Worm (Caenorhabditis elegans): ENCODE measurements around the gene srab-16.

ce11 chrV:761882-762281, 20.6 kb upstream of the srab-16 start, which contains the start of gene C05E4.12:
- no peak for TF ChIP-seq B0035.1 (tag; optimal IDR thresholded peaks at IDR 0.05)
- no peak for TF ChIP-seq him-1 (tag; optimal IDR thresholded peaks at IDR 0.05)

All from whole organism, young adult.